Worm (Caenorhabditis elegans) whole organism, dauer: ENCODE results near the gene rps-14.

Source experiments
- unc-62 ChIP-seq: sonication (generic microtip); optimal IDR thresholded peaks from 2 replicates; lab custom pipeline; 2017; ENCODE audit warnings: missing biosample characterization, missing genetic modification reagents, missing genetic modification characterization

Gene rps-14

ce11 chrIII:7140228-7140710 lies 39.1 kb downstream of the rps-14 start:
- no peak for TF ChIP-seq unc-62 (GFP tag; lab: Kevin White, UChicago)

- TF ChIP-seq unc-62 (GFP tag; lab: Kevin White, UChicago) = no peak
Observed at ce11 chrIII:7138178-7138577, 41.2 kb downstream of the rps-14 start, which contains the start of gene B0280.11. Gene B0280.11, minus strand, starts transcription at chrIII:7138278.

ce11 chrIII:7136015-7136414 lies 43.4 kb downstream of the rps-14 start, which contains the start of gene B0280.17:
Gene B0280.17, minus strand, starts transcription at chrIII:7136115.
- TF ChIP-seq unc-62 (GFP tag; lab: Kevin White, UChicago) = no peak

ce11 chrIII:7133559-7133958 lies 45.8 kb downstream of the rps-14 start, which contains the start of the genes pot-1 and ggtb-1:
Gene pot-1, minus strand, starts transcription at chrIII:7133678.
Gene ggtb-1, plus strand, starts transcription at chrIII:7133766.
- no peak for TF ChIP-seq unc-62 (GFP tag; lab: Kevin White, UChicago)
